Worm (Caenorhabditis elegans): ENCODE results near the gene C50C3.12.

ce11 chrIII:8224769-8225168 is 48.4 kb downstream of the C50C3.12 start, which contains the start of gene mob-4:
- TF ChIP-seq unc-62 (GFP tag; optimal IDR thresholded peaks at IDR 0.05 in 1 of 2) (no peak), unc-62 (tag; optimal IDR thresholded peaks at IDR 0.05) (no peak), nhr-6 (tag; optimal IDR thresholded peaks at IDR 0.05) (no peak), nhr-25 (tag; optimal IDR thresholded peaks at IDR 0.05; ENCODE audit: borderline replicate concordance, insufficient read depth) (no peak), lin-1 (GFP tag; IDR thresholded peaks at IDR 0.05) (no peak), arid-1 (GFP tag; conservative IDR thresholded peaks at IDR 0.05) (no peak), nhr-77 (tag; optimal IDR thresholded peaks at IDR 0.05) (no peak), R02D3.7 (tag; optimal IDR thresholded peaks at IDR 0.05) (no peak)

Data from whole organism, L4 larva.